ENCODE assay signal across 2 fruit fly cellular contexts in genomic region chrX:2294474-2295434, dm6.
TF ChIP-seq lines count a peak whose summit lies in the region.

No protein-coding gene starts in this region.

TF ChIP-seq in whole organism, embryonic, 481 proteins besides CTCF, POLR2A, EP300 and RAD21 (continued from another document and continues in another):
- TF ChIP-seq row (GFP tag; IDR thresholded peaks at IDR 0.05; lab: Robert Waterston, UW) (no peak), dpn (GFP tag; optimal IDR thresholded peaks at IDR 0.05; lab: Kevin White, UChicago) (peak in 1 of 2 experiments; percentile 24), CG7745 (tag; optimal IDR thresholded peaks at IDR 0.05; lab: Kevin White, UChicago) (no peak), Tbp (GFP tag; optimal IDR thresholded peaks at IDR 0.05; lab: Kevin White, UChicago) (no peak), CG6689 (GFP tag; IDR thresholded peaks at IDR 0.05; lab: Robert Waterston, UW) (peak; percentile 19; the same call in 1 of the 2 replicates), CG13296 (GFP tag; optimal IDR thresholded peaks at IDR 0.05; lab: Kevin White, UChicago) (no peak), shn (GFP tag; optimal IDR thresholded peaks at IDR 0.05; lab: Kevin White, UChicago) (no peak), zfh2 (GFP tag; optimal IDR thresholded peaks at IDR 0.05; lab: Kevin White, UChicago) (no peak), Usf (GFP tag; optimal IDR thresholded peaks at IDR 0.05; lab: Kevin White, UChicago) (no peak), CG8290 (GFP tag; optimal IDR thresholded peaks at IDR 0.05; lab: Kevin White, UChicago) (peak; percentile 15), CG8290 (tag; optimal IDR thresholded peaks at IDR 0.05; lab: Kevin White, UChicago) (peak in 1 of 2 experiments; percentile 25), Fer2 (tag; optimal IDR thresholded peaks at IDR 0.05; lab: Kevin White, UChicago) (no peak), wek (GFP tag; optimal IDR thresholded peaks at IDR 0.05; lab: Kevin White, UChicago) (peak; percentile 38), CG9609 (GFP tag; optimal IDR thresholded peaks at IDR 0.05; lab: Kevin White, UChicago) (no peak), Abd-B (GFP tag; optimal IDR thresholded peaks at IDR 0.05; lab: Kevin White, UChicago) (no peak), CG33213 (GFP tag; optimal IDR thresholded peaks at IDR 0.05; lab: Kevin White, UChicago) (no peak), her (GFP tag; optimal IDR thresholded peaks at IDR 0.05; lab: Kevin White, UChicago) (no peak), Antp (GFP tag; optimal IDR thresholded peaks at IDR 0.05; lab: Kevin White, UChicago) (peak; percentile 21), CG1529 (GFP tag; optimal IDR thresholded peaks at IDR 0.05; lab: Kevin White, UChicago) (no peak), HHEX (GFP tag; optimal IDR thresholded peaks at IDR 0.05; lab: Kevin White, UChicago) (no peak), h (optimal IDR thresholded peaks at IDR 0.05; lab: Kevin White, UChicago) (no peak), salm (tag; optimal IDR thresholded peaks at IDR 0.05; lab: Kevin White, UChicago) (no peak), chinmo (GFP tag; IDR thresholded peaks at IDR 0.05; lab: Robert Waterston, UW; ENCODE audit: partially characterized antibody) (peak; percentile 67; the same call in 1 of the 4 replicates), CG11696 (GFP tag; IDR thresholded peaks at IDR 0.05; lab: Robert Waterston, UW) (no peak), E2f1 (GFP tag; IDR thresholded peaks at IDR 0.05; lab: Robert Waterston, UW) (no peak), grn (GFP tag; optimal IDR thresholded peaks at IDR 0.05; lab: Kevin White, UChicago) (no peak), crp (GFP tag; optimal IDR thresholded peaks at IDR 0.05; lab: Kevin White, UChicago) (no peak), lola (GFP tag; optimal IDR thresholded peaks at IDR 0.05; lab: Kevin White, UChicago) (no peak), Adf1 (GFP tag; IDR thresholded peaks at IDR 0.05; lab: Robert Waterston, UW) (no peak), so (GFP tag; IDR thresholded peaks at IDR 0.05; lab: Robert Waterston, UW) (no peak), H2.0 (GFP tag; IDR thresholded peaks at IDR 0.05; lab: Robert Waterston, UW) (no peak), dmrt11E (tag; optimal IDR thresholded peaks at IDR 0.05; lab: Kevin White, UChicago) (peak; percentile 29), CG10543 (GFP tag; optimal IDR thresholded peaks at IDR 0.05; lab: Kevin White, UChicago) (peak; percentile 27), CG10565 (GFP tag; optimal IDR thresholded peaks at IDR 0.05; lab: Kevin White, UChicago) (no peak), ham (GFP tag; IDR thresholded peaks at IDR 0.05; lab: Robert Waterston, UW) (no peak), pum (GFP tag; optimal IDR thresholded peaks at IDR 0.05; lab: Kevin White, UChicago) (no peak), sob (GFP tag; IDR thresholded peaks at IDR 0.05; lab: Robert Waterston, UW) (no peak), CG11560 (tag; IDR thresholded peaks at IDR 0.05; lab: Robert Waterston, UW) (no peak), ind (GFP tag; optimal IDR thresholded peaks at IDR 0.05; lab: Kevin White, UChicago) (no peak), CG12744 (GFP tag; optimal IDR thresholded peaks at IDR 0.05; lab: Kevin White, UChicago) (no peak), CG11723 (GFP tag; optimal IDR thresholded peaks at IDR 0.05; lab: Kevin White, UChicago) (no peak), Lhr (GFP tag; optimal IDR thresholded peaks at IDR 0.05; lab: Kevin White, UChicago) (no peak), cwo (GFP tag; optimal IDR thresholded peaks at IDR 0.05; lab: Kevin White, UChicago) (peak; percentile 2), wor (GFP tag; IDR thresholded peaks at IDR 0.05; lab: Robert Waterston, UW) (no peak), vvl (GFP tag; IDR thresholded peaks at IDR 0.05; lab: Robert Waterston, UW) (peak; percentile 36), Vsx1 (GFP tag; optimal IDR thresholded peaks at IDR 0.05; lab: Kevin White, UChicago) (no peak), pan (optimal IDR thresholded peaks at IDR 0.05; lab: Kevin White, UChicago) (no peak), pan (GFP tag; optimal IDR thresholded peaks at IDR 0.05 in 1 of 2, IDR thresholded peaks at IDR 0.05 in 1 of 2) (peak in 1 of 2 experiments; percentile 10), Ravus (GFP tag; IDR thresholded peaks at IDR 0.05; lab: Robert Waterston, UW) (no peak), ac (GFP tag; optimal IDR thresholded peaks at IDR 0.05; lab: Kevin White, UChicago) (peak; percentile 5), schlank (tag; optimal IDR thresholded peaks at IDR 0.05; lab: Kevin White, UChicago) (no peak), knrl (GFP tag; IDR thresholded peaks at IDR 0.05; lab: Robert Waterston, UW; ENCODE audit: partially characterized antibody) (no peak), CG14050 (GFP tag; IDR thresholded peaks at IDR 0.05; lab: Robert Waterston, UW) (no peak), CG15269 (tag; optimal IDR thresholded peaks at IDR 0.05; lab: Kevin White, UChicago) (no peak), CG16815 (GFP tag; optimal IDR thresholded peaks at IDR 0.05; lab: Kevin White, UChicago) (no peak), crc (GFP tag; optimal IDR thresholded peaks at IDR 0.05; lab: Kevin White, UChicago) (no peak), CG14965 (GFP tag; optimal IDR thresholded peaks at IDR 0.05; lab: Kevin White, UChicago; ENCODE audit: borderline replicate concordance) (no peak), CG32772 (GFP tag; IDR thresholded peaks at IDR 0.05; lab: Robert Waterston, UW) (no peak), bbx (GFP tag; IDR thresholded peaks at IDR 0.05; lab: Robert Waterston, UW; ENCODE audit: partially characterized antibody) (no peak), E2f2 (GFP tag; IDR thresholded peaks at IDR 0.05; lab: Robert Waterston, UW) (no peak), vnd (GFP tag; IDR thresholded peaks at IDR 0.05; lab: Robert Waterston, UW; ENCODE audit: partially characterized antibody) (no peak), CG4360 (GFP tag; IDR thresholded peaks at IDR 0.05; lab: Robert Waterston, UW) (peak; percentile 85), CG32532 (GFP tag; IDR thresholded peaks at IDR 0.05; lab: Robert Waterston, UW) (no peak), zf30C (GFP tag; optimal IDR thresholded peaks at IDR 0.05; lab: Kevin White, UChicago) (no peak), Mes4 (GFP tag; optimal IDR thresholded peaks at IDR 0.05; lab: Kevin White, UChicago) (no peak), Sin3A (optimal IDR thresholded peaks at IDR 0.05; lab: Kevin White, UChicago) (no peak), CG12236 (GFP tag; optimal IDR thresholded peaks at IDR 0.05; lab: Kevin White, UChicago) (peak; percentile 20), CG9215 (GFP tag; IDR thresholded peaks at IDR 0.05; lab: Robert Waterston, UW) (no peak), gcm (GFP tag; optimal IDR thresholded peaks at IDR 0.05; lab: Kevin White, UChicago) (no peak)

TF ChIP-seq in whole organism, prepupa, 60 proteins besides CTCF, POLR2A, EP300 and RAD21 (continued from another document):
- TF ChIP-seq CG1621 (tag; optimal IDR thresholded peaks at IDR 0.05; lab: Kevin White, UChicago) (peak; percentile 28), fkh (GFP tag; optimal IDR thresholded peaks at IDR 0.05; lab: Kevin White, UChicago) (peak; percentile 64), Eip75B (GFP tag; optimal IDR thresholded peaks at IDR 0.05; lab: Kevin White, UChicago) (peak; percentile 78), achi (GFP tag; optimal IDR thresholded peaks at IDR 0.05; lab: Kevin White, UChicago) (peak; percentile 42), CG6808 (GFP tag; optimal IDR thresholded peaks at IDR 0.05; lab: Kevin White, UChicago) (no peak), ss (GFP tag; optimal IDR thresholded peaks at IDR 0.05; lab: Kevin White, UChicago) (peak; percentile 40 to 43), CG6163 (GFP tag; IDR thresholded peaks at IDR 0.05; lab: Robert Waterston, UW) (peak; percentile 54), pdm3 (GFP tag; optimal IDR thresholded peaks at IDR 0.05; lab: Kevin White, UChicago) (peak; percentile 40)
